Fruit fly (Drosophila melanogaster) whole organism, embryonic: ENCODE measurements around the gene Brms1.

Experiments
- Aef1 ChIP-seq: fragments of 200-800 bp; sonication (Bioruptor generic); IDR thresholded peaks from 3 replicates; pipeline ENCODE4 v1.3.6; 2022; ENCODE audit warnings: missing biosample characterization, missing genetic modification characterization
- Antp ChIP-seq: fragments of 200-800 bp; sonication (Bioruptor generic); optimal IDR thresholded peaks from 3 replicates; lab custom pipeline; 2016; ENCODE audit warnings: missing biosample characterization, missing genetic modification characterization
- Bgb ChIP-seq: fragments of 200-800 bp; sonication (Bioruptor generic); IDR thresholded peaks from 2 replicates; pipeline ENCODE4 v1.3.6; 2022; ENCODE audit warnings: missing biosample characterization, missing genetic modification characterization; ENCODE audit not compliant: partially characterized antibody
- CG10462 ChIP-seq: fragments of 200-800 bp; sonication (Bioruptor generic); optimal IDR thresholded peaks from 2 replicates; lab custom pipeline; 2016; ENCODE audit warnings: missing biosample characterization, missing genetic modification characterization
- CG10979 ChIP-seq: fragments of 200-800 bp; sonication (Bioruptor generic); optimal IDR thresholded peaks from 2 replicates; lab custom pipeline; 2018; ENCODE audit warnings: missing biosample characterization, mild to moderate bottlenecking, missing genetic modification characterization, moderate library complexity
- CG11085 ChIP-seq: fragments of 200-800 bp; sonication (Bioruptor generic); IDR thresholded peaks from 2 replicates; pipeline ENCODE4 v1.3.6; 2022; ENCODE audit warnings: missing biosample characterization, missing genetic modification characterization
- CG11456 ChIP-seq: fragments of 200-800 bp; sonication (Bioruptor generic); IDR thresholded peaks from 3 replicates; pipeline ENCODE4 v1.3.6; 2022; ENCODE audit warnings: missing biosample characterization, missing genetic modification characterization
- CG11695 ChIP-seq: fragments of 200-800 bp; sonication (Bioruptor generic); IDR thresholded peaks from 3 replicates; pipeline ENCODE4 v1.3.6; 2022; ENCODE audit warnings: missing biosample characterization, missing genetic modification characterization
- CG13296 ChIP-seq: fragments of 200-800 bp; sonication (Bioruptor generic); optimal IDR thresholded peaks from 3 replicates; lab custom pipeline; 2018; ENCODE audit warnings: missing biosample characterization, mild to moderate bottlenecking, missing genetic modification characterization
- CG15073 ChIP-seq: fragments of 200-800 bp; sonication (Bioruptor generic); optimal IDR thresholded peaks from 2 replicates; lab custom pipeline; 2016; ENCODE audit warnings: missing biosample characterization, missing genetic modification characterization
- CG1529 ChIP-seq: fragments of 200-800 bp; sonication (Bioruptor generic); optimal IDR thresholded peaks from 3 replicates; lab custom pipeline; 2018; ENCODE audit warnings: missing biosample characterization, missing genetic modification characterization
- CG17328 ChIP-seq: fragments of 200-800 bp; sonication (Bioruptor generic); IDR thresholded peaks from 2 replicates; pipeline ENCODE4 v1.3.6; 2022; ENCODE audit warnings: missing biosample characterization, missing genetic modification characterization
- CG17385 ChIP-seq: fragments of 200-800 bp; sonication (Bioruptor generic); optimal IDR thresholded peaks from 3 replicates; lab custom pipeline; 2018; ENCODE audit warnings: missing biosample characterization, mild to moderate bottlenecking, missing genetic modification characterization
- CG17829 ChIP-seq: fragments of 200-800 bp; optimal IDR thresholded peaks from 2 replicates; lab custom pipeline; 2019; ENCODE audit warnings: missing biosample characterization, mild to moderate bottlenecking, missing genetic modification characterization, moderate library complexity
- CG2202 ChIP-seq: fragments of 200-800 bp; sonication (Bioruptor generic); optimal IDR thresholded peaks from 2 replicates; lab custom pipeline; 2018; ENCODE audit warnings: missing biosample characterization, mild to moderate bottlenecking, missing genetic modification characterization
- CG2889 ChIP-seq: fragments of 200-800 bp; sonication (Bioruptor generic); IDR thresholded peaks from 3 replicates; pipeline ENCODE4 v1.3.6; 2022; ENCODE audit warnings: missing biosample characterization, missing genetic modification characterization
- CG3065 ChIP-seq: fragments of 200-800 bp; sonication (Bioruptor generic); optimal IDR thresholded peaks from 2 replicates; lab custom pipeline; 2016; ENCODE audit warnings: missing biosample characterization, missing genetic modification characterization
- CG31388 ChIP-seq: fragments of 200-800 bp; sonication (Bioruptor generic); optimal IDR thresholded peaks from 2 replicates; lab custom pipeline; 2016; ENCODE audit warnings: missing biosample characterization, missing genetic modification characterization
- CG3407 ChIP-seq: fragments of 200-800 bp; sonication (Bioruptor generic); optimal IDR thresholded peaks from 2 replicates; lab custom pipeline; 2018; ENCODE audit warnings: missing biosample characterization, mild to moderate bottlenecking, missing genetic modification characterization
- CG34422 ChIP-seq: fragments of 200-800 bp; sonication (Bioruptor generic); IDR thresholded peaks from 3 replicates; pipeline ENCODE4 v1.3.6; 2022; ENCODE audit warnings: missing biosample characterization, missing genetic modification characterization
- CG6175 ChIP-seq: fragments of 200-800 bp; sonication (Bioruptor generic); IDR thresholded peaks from 3 replicates; pipeline ENCODE4 v1.3.6; 2022; ENCODE audit warnings: missing biosample characterization, missing genetic modification characterization
- CG7556 ChIP-seq: fragments of 200-800 bp; sonication (Bioruptor generic); optimal IDR thresholded peaks from 2 replicates; lab custom pipeline; 2017; ENCODE audit warnings: missing biosample characterization, mild to moderate bottlenecking, missing genetic modification characterization
- CG8924 ChIP-seq: fragments of 200-800 bp; optimal IDR thresholded peaks from 3 replicates; lab custom pipeline; 2019; ENCODE audit warnings: missing biosample characterization, mild to moderate bottlenecking, missing genetic modification characterization, moderate library complexity
- Dad ChIP-seq: fragments of 200-800 bp; sonication (Bioruptor generic); optimal IDR thresholded peaks from 3 replicates; lab custom pipeline; 2016; ENCODE audit warnings: missing biosample characterization, missing genetic modification characterization
- Dp ChIP-seq: fragments of 200-800 bp; sonication (Bioruptor generic); optimal IDR thresholded peaks from 2 replicates; lab custom pipeline; 2018; ENCODE audit warnings: missing biosample characterization, mild to moderate bottlenecking, missing genetic modification characterization, moderate library complexity
- ERR ChIP-seq: fragments of 200-800 bp; sonication (Bioruptor generic); optimal IDR thresholded peaks from 2 replicates; lab custom pipeline; 2016; ENCODE audit warnings: missing biosample characterization, missing genetic modification characterization
- NFAT ChIP-seq: fragments of 200-800 bp; sonication (Bioruptor generic); IDR thresholded peaks from 2 replicates; pipeline ENCODE4 v1.3.6; 2022; ENCODE audit warnings: missing biosample characterization, missing genetic modification characterization
- Nf-YC ChIP-seq: fragments of 200-800 bp; optimal IDR thresholded peaks from 3 replicates; lab custom pipeline; 2019; ENCODE audit warnings: missing biosample characterization, mild to moderate bottlenecking, missing genetic modification characterization, moderate library complexity
- PHDP ChIP-seq: fragments of 200-800 bp; sonication (Bioruptor generic); optimal IDR thresholded peaks from 3 replicates; lab custom pipeline; 2018; ENCODE audit warnings: missing biosample characterization, mild to moderate bottlenecking, missing genetic modification characterization, moderate library complexity
- Poxn ChIP-seq: fragments of 200-800 bp; sonication (Bioruptor generic); IDR thresholded peaks from 2 replicates; pipeline ENCODE4 v1.3.6; 2022; ENCODE audit warnings: missing biosample characterization, missing genetic modification characterization
- Sox100B ChIP-seq: fragments of 200-800 bp; sonication (Bioruptor generic); optimal IDR thresholded peaks from 3 replicates; lab custom pipeline; 2018; ENCODE audit warnings: missing biosample characterization, mild to moderate bottlenecking, missing genetic modification characterization
- ash1 ChIP-seq: fragments of 200-800 bp; sonication (Bioruptor generic); optimal IDR thresholded peaks from 2 replicates; lab custom pipeline; 2018; ENCODE audit warnings: missing biosample characterization, mild to moderate bottlenecking, missing genetic modification characterization
- bcd ChIP-seq: fragments of 200-800 bp; sonication (Bioruptor generic); optimal IDR thresholded peaks from 2 replicates; lab custom pipeline; 2017; ENCODE audit warnings: missing biosample characterization, mild to moderate bottlenecking, missing genetic modification characterization
- corto ChIP-seq: fragments of 200-800 bp; sonication (Bioruptor generic); optimal IDR thresholded peaks from 2 replicates; lab custom pipeline; 2016; ENCODE audit warnings: missing biosample characterization, mild to moderate bottlenecking, missing genetic modification characterization, moderate library complexity
- da ChIP-seq: fragments of 200-800 bp; sonication (Bioruptor generic); optimal IDR thresholded peaks from 2 replicates; lab custom pipeline; 2016; ENCODE audit warnings: missing biosample characterization, missing genetic modification characterization
- dimm ChIP-seq: fragments of 200-800 bp; sonication (Bioruptor generic); IDR thresholded peaks from 2 replicates; pipeline ENCODE4 v1.3.6; 2022; ENCODE audit warnings: missing biosample characterization, missing genetic modification characterization
- disco-r ChIP-seq: fragments of 200-800 bp; sonication (Bioruptor generic); optimal IDR thresholded peaks from 2 replicates; lab custom pipeline; 2016; ENCODE audit warnings: missing biosample characterization, missing genetic modification characterization
- dmrt11E ChIP-seq: fragments of 200-800 bp; sonication (Bioruptor generic); optimal IDR thresholded peaks from 3 replicates; lab custom pipeline; 2018; ENCODE audit warnings: missing biosample characterization, mild to moderate bottlenecking, missing genetic modification characterization, moderate library complexity
- hbn ChIP-seq: fragments of 200-800 bp; sonication (Bioruptor generic); IDR thresholded peaks from 2 replicates; pipeline ENCODE4 v1.3.6; 2022; ENCODE audit warnings: missing biosample characterization, missing genetic modification characterization; ENCODE audit not compliant: partially characterized antibody
- lilli ChIP-seq: fragments of 200-800 bp; sonication (Bioruptor generic); optimal IDR thresholded peaks from 3 replicates; lab custom pipeline; 2016; ENCODE audit warnings: missing biosample characterization, missing genetic modification characterization
- lola ChIP-seq, 3 experiments: fragments of >200 bp in 2 of 3; fragments of 200-800 bp in 1 of 3; sonication (Bioruptor generic) in 1 of 3; optimal IDR thresholded peaks; 2 replicates each; lab custom pipeline; 2017 to 2019; ENCODE audit warnings: missing biosample characterization in 3 of 3, missing genetic modification characterization in 3 of 3, mild to moderate bottlenecking in 1 of 3, moderate library complexity in 1 of 3
- pb ChIP-seq: fragments of 200-800 bp; sonication (Bioruptor generic); optimal IDR thresholded peaks from 3 replicates; lab custom pipeline; 2016; ENCODE audit warnings: missing biosample characterization, missing genetic modification characterization
- pita ChIP-seq: fragments of 200-800 bp; sonication (Bioruptor generic); optimal IDR thresholded peaks from 2 replicates; lab custom pipeline; 2017; ENCODE audit warnings: missing biosample characterization, mild to moderate bottlenecking, missing genetic modification characterization
- pnt ChIP-seq: fragments of 200-800 bp; sonication (Bioruptor generic); optimal IDR thresholded peaks from 3 replicates; lab custom pipeline; 2016; ENCODE audit warnings: missing biosample characterization, missing genetic modification characterization
- psq ChIP-seq: fragments of 200-800 bp; sonication (Bioruptor generic); optimal IDR thresholded peaks from 2 replicates; lab custom pipeline; 2017; ENCODE audit warnings: missing biosample characterization, missing genetic modification characterization
- schlank ChIP-seq: fragments of 200-800 bp; sonication (Bioruptor generic); optimal IDR thresholded peaks from 2 replicates; lab custom pipeline; 2018; ENCODE audit warnings: missing biosample characterization, mild to moderate bottlenecking, missing genetic modification characterization
- sens ChIP-seq: fragments of 200-800 bp; sonication (Bioruptor generic); peaks from one replicate; lab custom pipeline; 2016; ENCODE audit warnings: missing biosample characterization, missing genetic modification characterization
- slou ChIP-seq: fragments of 200-800 bp; sonication (Bioruptor generic); optimal IDR thresholded peaks from 3 replicates; lab custom pipeline; 2016; ENCODE audit warnings: missing biosample characterization, missing genetic modification characterization
- tin ChIP-seq: fragments of 200-800 bp; sonication (Bioruptor generic); optimal IDR thresholded peaks from 3 replicates; lab custom pipeline; 2016; ENCODE audit warnings: missing biosample characterization, missing genetic modification characterization
- twi ChIP-seq: fragments of 200-800 bp; optimal IDR thresholded peaks from 2 replicates; lab custom pipeline; 2019; ENCODE audit warnings: missing biosample characterization, mild to moderate bottlenecking, missing genetic modification characterization, moderate library complexity

Brms1 gene

dm6 chrX:12909577-12910426 lies at the start of gene Brms1, which contains the start of gene CG4645 (continued):
- TF ChIP-seq CG17385 (GFP tag; lab: Kevin White, UChicago) (peak; percentile 30), corto (GFP tag; lab: Kevin White, UChicago) (no peak), CG10462 (GFP tag; lab: Kevin White, UChicago) (peak; percentile 7), CG3065 (GFP tag; lab: Kevin White, UChicago) (no peak), CG11085 (GFP tag; lab: Robert Waterston, UW) (no peak), hbn (no peak), CG8924 (peak; percentile 41), disco-r (GFP tag; lab: Kevin White, UChicago) (no peak), CG2889 (no peak), lilli (GFP tag; lab: Kevin White, UChicago) (peak; percentile 63), CG10979 (tag; lab: Kevin White, UChicago) (peak; percentile 28), CG17829 (tag; lab: Kevin White, UChicago) (peak; percentile 44), ash1 (GFP tag; lab: Kevin White, UChicago) (no peak), pnt (peak; percentile 16), CG34422 (GFP tag; lab: Robert Waterston, UW) (no peak), Nf-YC (peak; percentile 66), PHDP (tag; lab: Kevin White, UChicago) (peak; percentile 9), Dp (GFP tag; lab: Kevin White, UChicago) (no peak), lola (GFP tag; optimal IDR thresholded peaks at IDR 0.05; lab: Kevin White, UChicago) (peak in 1 of 3 experiments; percentile 62), NFAT (GFP tag; lab: Robert Waterston, UW) (peak; percentile 68), pita (GFP tag; lab: Kevin White, UChicago) (no peak), Dad (GFP tag; lab: Kevin White, UChicago) (no peak), schlank (tag; lab: Kevin White, UChicago) (no peak), CG11456 (peak; percentile 66; the same call in 2 of the 3 replicates), dimm (GFP tag; lab: Robert Waterston, UW) (no peak), bcd (GFP tag; lab: Kevin White, UChicago) (peak; percentile 55), pb (GFP tag; lab: Kevin White, UChicago) (no peak), Poxn (no peak), Sox100B (GFP tag; lab: Kevin White, UChicago) (peak; percentile 61), sens (peak; percentile 88), psq (GFP tag; lab: Kevin White, UChicago) (no peak), CG15073 (GFP tag; lab: Kevin White, UChicago) (no peak), Bgb (GFP tag; lab: Robert Waterston, UW) (peak; percentile 33; the same call in 1 of the 2 replicates), CG17328 (GFP tag; lab: Robert Waterston, UW) (no peak), da (GFP tag; lab: Kevin White, UChicago) (no peak), ERR (GFP tag; lab: Kevin White, UChicago) (no peak), slou (peak; percentile 43), CG13296 (peak; percentile 26), CG2202 (tag; lab: Kevin White, UChicago) (no peak), CG11695 (GFP tag; lab: Robert Waterston, UW) (no peak), dmrt11E (tag; lab: Kevin White, UChicago) (peak; percentile 43), CG1529 (GFP tag; lab: Kevin White, UChicago) (no peak), twi (tag; lab: Kevin White, UChicago) (peak; percentile 32), Antp (GFP tag; lab: Kevin White, UChicago) (no peak), tin (GFP tag; lab: Kevin White, UChicago) (peak; percentile 58), CG6175 (GFP tag; lab: Robert Waterston, UW) (no peak), CG3407 (GFP tag; lab: Kevin White, UChicago) (no peak), CG31388 (no peak), Aef1 (GFP tag; lab: Robert Waterston, UW) (peak; percentile 25; the same call in 2 of the 3 replicates), CG7556 (GFP tag; lab: Kevin White, UChicago) (peak; percentile 63)
